Worm (Caenorhabditis elegans) whole organism, early embryonic: ENCODE results near the gene fbxb-74.

Source experiments
- ama-1 ChIP-seq: fragments of 150-350 bp; optimal IDR thresholded peaks from 2 replicates; lab custom pipeline; 2014
- flt-1 ChIP-seq: fragments of 200-800 bp; sonication (Bioruptor generic); IDR thresholded peaks from 2 replicates; pipeline ENCODE4 v1.3.6; 2022; ENCODE audit warnings: missing genetic modification characterization, missing compliant biosample characterization
- hmbx-1 ChIP-seq: sonication (generic microtip); optimal IDR thresholded peaks from 2 replicates; lab custom pipeline; 2016; ENCODE audit warnings: mild to moderate bottlenecking, missing genetic modification characterization, missing compliant biosample characterization
- hmg-4 ChIP-seq: fragments of 200-800 bp; sonication (Bioruptor generic); optimal IDR thresholded peaks from 2 replicates; lab custom pipeline; 2018; ENCODE audit warnings: mild to moderate bottlenecking, missing genetic modification characterization, missing compliant biosample characterization
- hnd-1 ChIP-seq: sonication (generic microtip); optimal IDR thresholded peaks from 2 replicates; lab custom pipeline; 2016; ENCODE audit warnings: missing genetic modification characterization, missing compliant biosample characterization
- sea-1 ChIP-seq: fragments of 200-800 bp; sonication (Bioruptor generic); conservative IDR thresholded peaks from 2 replicates; pipeline ENCODE4 v1.3.6; 2022; ENCODE audit warnings: missing genetic modification characterization, missing compliant biosample characterization

- TF ChIP-seq hmg-4 (GFP tag; lab: Kevin White, UChicago) = no peak
- no peak for TF ChIP-seq ama-1 (lab: Kevin White, UChicago)
- TF ChIP-seq flt-1 = no peak
- TF ChIP-seq hmbx-1 (tag; lab: Kevin White, UChicago) = no peak
- TF ChIP-seq hnd-1 = no peak
- TF ChIP-seq sea-1 (GFP tag; lab: Robert Waterston, UW) = no peak
These were observed 12.5 kb upstream of the fbxb-74 start, which contains the start of gene R08C7.1 for ce11 chrIV:4451576-4451975.
